Worm (Caenorhabditis elegans) whole organism, mixed stage, embryonic: ENCODE measurements around the gene fbxb-57.

ENCODE experiments used
- M03D4.4 ChIP-seq: sonication (generic microtip); optimal IDR thresholded peaks from 2 replicates; lab custom pipeline; 2017; ENCODE audit warnings: mild to moderate bottlenecking, missing genetic modification characterization, missing compliant biosample characterization
- bed-3 ChIP-seq: fragments of 200-800 bp; sonication (Bioruptor generic); optimal IDR thresholded peaks from 3 replicates; lab custom pipeline; 2018; ENCODE audit warnings: mild to moderate bottlenecking, missing genetic modification characterization, moderate library complexity, missing compliant biosample characterization
- blmp-1 ChIP-seq: fragments of 150-350 bp; optimal IDR thresholded peaks from 2 replicates; lab custom pipeline; 2014; ENCODE audit warnings: missing biosample characterization, missing genetic modification characterization
- ceh-39 ChIP-seq: fragments of 150-350 bp; optimal IDR thresholded peaks from 2 replicates; lab custom pipeline; 2014; ENCODE audit warnings: missing biosample characterization, missing genetic modification characterization
- ceh-43 ChIP-seq: fragments of 200-800 bp; sonication (Bioruptor generic); optimal IDR thresholded peaks from 2 replicates; lab custom pipeline; 2018; ENCODE audit warnings: mild to moderate bottlenecking, missing genetic modification characterization, moderate library complexity, missing compliant biosample characterization
- ceh-83 ChIP-seq: fragments of 200-800 bp; sonication (Bioruptor generic); optimal IDR thresholded peaks from 2 replicates; lab custom pipeline; 2018; ENCODE audit warnings: mild to moderate bottlenecking, missing genetic modification characterization, missing compliant biosample characterization
- cnd-1 ChIP-seq: fragments of 200-800 bp; sonication (Bioruptor generic); optimal IDR thresholded peaks from 2 replicates; lab custom pipeline; 2018; ENCODE audit warnings: mild to moderate bottlenecking, missing genetic modification characterization, missing compliant biosample characterization
- drap-1 ChIP-seq: fragments of 200-800 bp; sonication (Bioruptor generic); optimal IDR thresholded peaks from 3 replicates; lab custom pipeline; 2018; ENCODE audit warnings: mild to moderate bottlenecking, missing genetic modification characterization, missing compliant biosample characterization
- elt-3 ChIP-seq: fragments of 150-350 bp; optimal IDR thresholded peaks from 2 replicates; lab custom pipeline; 2014; ENCODE audit warnings: missing biosample characterization, missing genetic modification characterization
- flh-1 ChIP-seq: fragments of 200-800 bp; sonication (Bioruptor generic); optimal IDR thresholded peaks from 2 replicates; lab custom pipeline; 2018; ENCODE audit warnings: mild to moderate bottlenecking, missing genetic modification characterization, moderate library complexity, missing compliant biosample characterization
- ham-2 ChIP-seq: fragments of 200-800 bp; sonication (Bioruptor generic); optimal IDR thresholded peaks from 2 replicates; lab custom pipeline; 2018; ENCODE audit warnings: mild to moderate bottlenecking, missing genetic modification characterization, missing compliant biosample characterization
- hlh-1 ChIP-seq: fragments of 150-350 bp; optimal IDR thresholded peaks from 2 replicates; lab custom pipeline; 2014; ENCODE audit warnings: missing biosample characterization, missing genetic modification reagents, missing genetic modification characterization
- lin-13 ChIP-seq: fragments of 150-350 bp; optimal IDR thresholded peaks from 2 replicates; lab custom pipeline; 2014; ENCODE audit warnings: missing biosample characterization, missing genetic modification characterization
- lin-32 ChIP-seq: fragments of 200-800 bp; sonication (Bioruptor generic); optimal IDR thresholded peaks from 2 replicates; lab custom pipeline; 2018; ENCODE audit warnings: mild to moderate bottlenecking, missing genetic modification characterization, missing compliant biosample characterization
- lsy-2 ChIP-seq: fragments of 150-350 bp; optimal IDR thresholded peaks from 2 replicates; lab custom pipeline; 2014; ENCODE audit warnings: missing biosample characterization, missing genetic modification characterization
- mab-5 ChIP-seq: fragments of 150-350 bp; optimal IDR thresholded peaks from 2 replicates; lab custom pipeline; 2014; ENCODE audit warnings: missing biosample characterization, missing genetic modification characterization
- mep-1 ChIP-seq: fragments of 150-350 bp; optimal IDR thresholded peaks from 2 replicates; lab custom pipeline; 2017; ENCODE audit warnings: missing biosample characterization, missing genetic modification reagents, missing genetic modification characterization, inconsistent platforms
- mls-2 ChIP-seq: sonication (generic microtip); optimal IDR thresholded peaks from 2 replicates; lab custom pipeline; 2016; ENCODE audit warnings: mild to moderate bottlenecking, missing genetic modification characterization, moderate library complexity, missing compliant biosample characterization
- nhr-12 ChIP-seq: fragments of 150-350 bp; optimal IDR thresholded peaks from 2 replicates; lab custom pipeline; 2014; ENCODE audit warnings: missing biosample characterization, missing genetic modification characterization
- nhr-2 ChIP-seq: fragments of 150-350 bp; optimal IDR thresholded peaks from 2 replicates; lab custom pipeline; 2014; ENCODE audit warnings: missing biosample characterization, missing genetic modification characterization
- nhr-237 ChIP-seq: fragments of 150-350 bp; optimal IDR thresholded peaks from 2 replicates; lab custom pipeline; 2014; ENCODE audit warnings: missing biosample characterization, missing genetic modification characterization
- nhr-28 ChIP-seq: fragments of 150-350 bp; optimal IDR thresholded peaks from 2 replicates; lab custom pipeline; 2014; ENCODE audit warnings: missing biosample characterization, missing genetic modification characterization
- pha-4 ChIP-seq: fragments of 150-350 bp; optimal IDR thresholded peaks from 2 replicates; lab custom pipeline; 2018; ENCODE audit warnings: missing biosample characterization, missing genetic modification reagents, missing genetic modification characterization
- sem-2 ChIP-seq: fragments of 200-800 bp; sonication (Bioruptor generic); optimal IDR thresholded peaks from 2 replicates; lab custom pipeline; 2018; ENCODE audit warnings: mild to moderate bottlenecking, missing genetic modification characterization, missing compliant biosample characterization
- snpc-4 ChIP-seq: fragments of 150-350 bp; optimal IDR thresholded peaks from 2 replicates; lab custom pipeline; 2014; ENCODE audit warnings: missing biosample characterization, missing genetic modification characterization
- sptf-1 ChIP-seq: sonication (generic microtip); optimal IDR thresholded peaks from 2 replicates; lab custom pipeline; 2017; ENCODE audit warnings: mild to moderate bottlenecking, missing genetic modification characterization, moderate library complexity, missing compliant biosample characterization
- tbx-8 ChIP-seq: fragments of 200-800 bp; sonication (Bioruptor generic); optimal IDR thresholded peaks from 2 replicates; lab custom pipeline; 2018; ENCODE audit warnings: mild to moderate bottlenecking, missing genetic modification characterization, moderate library complexity, missing compliant biosample characterization
- unc-120 ChIP-seq: sonication (generic microtip); optimal IDR thresholded peaks from 2 replicates; lab custom pipeline; 2017; ENCODE audit warnings: missing genetic modification characterization, missing compliant biosample characterization; ENCODE audit not compliant: poor library complexity, severe bottlenecking
- unc-39 ChIP-seq: fragments of 150-350 bp; optimal IDR thresholded peaks from 2 replicates; lab custom pipeline; 2014; ENCODE audit warnings: missing biosample characterization, missing genetic modification characterization
- unc-62 ChIP-seq: fragments of 150-350 bp; optimal IDR thresholded peaks from 2 replicates; lab custom pipeline; 2014; ENCODE audit warnings: missing biosample characterization, missing genetic modification reagents, missing genetic modification characterization
- zip-8 ChIP-seq: fragments of 150-350 bp; optimal IDR thresholded peaks from 2 replicates; lab custom pipeline; 2014; ENCODE audit warnings: missing biosample characterization, missing genetic modification characterization
- ztf-11 ChIP-seq: fragments of 150-350 bp; optimal IDR thresholded peaks from 2 replicates; lab custom pipeline; 2014; ENCODE audit warnings: missing biosample characterization, missing genetic modification characterization

fbxb-57 gene

DNA sequence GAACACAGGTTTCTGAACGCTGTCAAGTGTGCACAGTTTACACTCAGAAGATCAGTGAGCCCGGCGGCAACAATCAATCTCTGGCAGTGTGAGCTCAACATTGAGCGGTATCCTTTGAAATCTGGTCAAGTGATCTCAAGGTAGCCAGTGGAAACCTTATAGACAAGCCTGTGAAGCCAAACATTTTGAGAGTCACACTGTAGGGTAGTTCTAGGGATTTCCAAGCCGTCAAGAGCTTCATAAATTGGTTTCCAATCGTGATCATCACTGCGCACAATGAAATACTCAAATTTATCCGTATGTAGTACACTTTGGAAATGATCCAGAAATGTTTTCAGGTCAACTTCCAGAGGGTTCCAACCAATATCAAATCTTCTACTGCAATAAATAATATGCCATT lies 18.4 kb downstream of the fbxb-57 start, which contains the start of gene F55C9.15:
F55C9.15 (minus strand) TSS at position 101 of the 400 bp plus-strand sequence.
- TF ChIP-seq unc-39 (tag; lab: Kevin White, UChicago) (no peak), sem-2 (no peak), hlh-1 (tag; lab: Kevin White, UChicago) (no peak), unc-120 (tag; lab: Kevin White, UChicago) (no peak), ceh-43 (GFP tag; lab: Kevin White, UChicago) (no peak)

DNA sequence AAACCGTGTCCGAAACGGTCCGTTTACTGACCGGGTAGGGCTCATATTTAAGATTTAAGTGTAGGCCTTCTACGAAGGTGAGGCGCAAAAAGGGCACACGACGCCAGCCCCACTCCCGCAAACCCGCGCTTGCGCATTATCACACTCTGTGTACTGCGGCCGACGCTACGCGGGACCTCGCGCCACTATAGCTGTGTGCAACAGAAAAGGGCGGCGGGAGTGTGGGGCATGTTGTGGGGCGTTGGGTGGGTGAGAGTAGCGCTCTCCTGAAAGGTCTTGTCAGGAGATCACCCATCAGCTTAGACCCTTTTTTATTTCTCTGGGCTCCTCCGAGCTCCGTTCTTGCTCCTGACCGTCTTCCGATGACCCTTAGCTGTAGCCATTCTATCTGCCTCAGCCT lies 19.6 kb downstream of the fbxb-57 start:
- TF ChIP-seq nhr-2, result no peak
- no peak for TF ChIP-seq mep-1 (tag; lab: Kevin White, UChicago)
- TF ChIP-seq nhr-28 (tag; lab: Kevin White, UChicago), result no peak
- no peak for TF ChIP-seq sptf-1 (tag; lab: Kevin White, UChicago)
- TF ChIP-seq unc-39 (tag; lab: Kevin White, UChicago), result no peak
- TF ChIP-seq flh-1 (GFP tag; lab: Kevin White, UChicago), result no peak
- TF ChIP-seq unc-120 (tag; lab: Kevin White, UChicago), result no peak
- no peak for TF ChIP-seq drap-1
- TF ChIP-seq lin-13 (tag; lab: Kevin White, UChicago), result no peak
- TF ChIP-seq pha-4 (tag; lab: Kevin White, UChicago), result no peak
- TF ChIP-seq blmp-1 (tag; lab: Kevin White, UChicago), result no peak
- TF ChIP-seq elt-3 (tag; lab: Kevin White, UChicago), result no peak
- TF ChIP-seq ceh-43 (GFP tag; lab: Kevin White, UChicago), result no peak
- no peak for TF ChIP-seq lin-32
- no peak for TF ChIP-seq cnd-1 (tag; lab: Kevin White, UChicago)
- no peak for TF ChIP-seq bed-3 (GFP tag; lab: Kevin White, UChicago)

ce11 chrV:19309591-19309990 lies 21.0 kb downstream of the fbxb-57 start, which contains the start of gene F55C9.11:
TSS of gene F55C9.11 (minus strand) at chrV:19309691.
- TF ChIP-seq hlh-1 (tag; lab: Kevin White, UChicago) (no peak), nhr-28 (tag; lab: Kevin White, UChicago) (no peak), snpc-4 (no peak), nhr-12 (tag; lab: Kevin White, UChicago) (no peak), lin-13 (tag; lab: Kevin White, UChicago) (no peak), mab-5 (tag; lab: Kevin White, UChicago) (no peak), lsy-2 (tag; lab: Kevin White, UChicago) (no peak), elt-3 (tag; lab: Kevin White, UChicago) (no peak), lin-32 (no peak), sem-2 (no peak), ceh-39 (tag; lab: Kevin White, UChicago) (no peak), tbx-8 (no peak), mls-2 (tag; lab: Kevin White, UChicago) (no peak), unc-39 (tag; lab: Kevin White, UChicago) (no peak), ceh-43 (GFP tag; lab: Kevin White, UChicago) (no peak), ham-2 (GFP tag; lab: Kevin White, UChicago) (no peak), drap-1 (no peak), ztf-11 (tag; lab: Kevin White, UChicago) (no peak), blmp-1 (tag; lab: Kevin White, UChicago) (no peak), ceh-83 (GFP tag; lab: Kevin White, UChicago) (no peak)

DNA sequence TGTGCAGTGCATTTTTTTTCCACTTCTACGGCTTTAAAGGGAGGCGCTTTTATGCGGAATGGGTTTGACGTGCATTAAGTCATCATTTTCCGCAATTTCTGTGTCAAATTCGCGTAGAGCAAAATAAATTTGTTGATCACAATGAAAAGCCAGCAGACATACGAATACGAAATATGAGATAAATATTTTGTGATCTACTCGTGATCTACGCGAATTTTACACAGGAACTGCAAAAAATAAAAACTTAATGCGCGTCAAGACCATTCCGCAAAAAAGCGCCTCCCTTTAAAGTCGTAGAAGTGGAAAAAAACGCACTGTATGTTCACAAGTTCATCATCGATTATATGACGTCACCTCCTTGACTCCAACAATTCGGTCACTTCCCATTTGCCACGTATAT lies 22.8 kb downstream of the fbxb-57 start, which contains the start of gene C43D7.8:
C43D7.8 (minus strand) TSS at position 101 of the 400 bp plus-strand sequence.
- TF ChIP-seq nhr-12 (tag; lab: Kevin White, UChicago) (no peak), hlh-1 (tag; lab: Kevin White, UChicago) (no peak), sem-2 (no peak), nhr-237 (tag; lab: Kevin White, UChicago) (no peak), ceh-83 (GFP tag; lab: Kevin White, UChicago) (no peak)

ce11 chrV:19312975-19313374 lies 24.4 kb downstream of the fbxb-57 start, which contains the start of gene fbxb-64:
TSS of gene fbxb-64 (plus strand) at chrV:19313275.
- no peak for TF ChIP-seq zip-8 (tag; lab: Kevin White, UChicago)
- TF ChIP-seq ceh-83 (GFP tag; lab: Kevin White, UChicago), result no peak
- no peak for TF ChIP-seq ham-2 (GFP tag; lab: Kevin White, UChicago)
- TF ChIP-seq bed-3 (GFP tag; lab: Kevin White, UChicago), result no peak
- TF ChIP-seq elt-3 (tag; lab: Kevin White, UChicago), result no peak
- TF ChIP-seq unc-62 (GFP tag; lab: Kevin White, UChicago), result no peak
- TF ChIP-seq nhr-237 (tag; lab: Kevin White, UChicago), result no peak
- TF ChIP-seq unc-120 (tag; lab: Kevin White, UChicago), result no peak
- no peak for TF ChIP-seq nhr-2
- no peak for TF ChIP-seq M03D4.4 (tag; lab: Kevin White, UChicago)
- no peak for TF ChIP-seq nhr-12 (tag; lab: Kevin White, UChicago)
- no peak for TF ChIP-seq mab-5 (tag; lab: Kevin White, UChicago)
- no peak for TF ChIP-seq snpc-4
- TF ChIP-seq lin-32, result no peak
- TF ChIP-seq cnd-1 (tag; lab: Kevin White, UChicago), result no peak
- no peak for TF ChIP-seq flh-1 (GFP tag; lab: Kevin White, UChicago)
- no peak for TF ChIP-seq drap-1
- TF ChIP-seq lin-13 (tag; lab: Kevin White, UChicago), result no peak
- no peak for TF ChIP-seq sptf-1 (tag; lab: Kevin White, UChicago)
- TF ChIP-seq sem-2, result no peak
